Fruit fly (Drosophila melanogaster) whole organism, embryonic: Measurements from ENCODE around the gene CG7366.
A peak's percentile ranks its signal among the peaks of the same experiment; 100 is the strongest.

Source experiments
- CG10959 ChIP-seq: fragments of 200-800 bp; sonication (Bioruptor generic); IDR thresholded peaks from 2 replicates; pipeline ENCODE4 v1.3.6; 2022; ENCODE audit warnings: missing biosample characterization, missing genetic modification characterization
- CG10979 ChIP-seq: fragments of 200-800 bp; sonication (Bioruptor generic); optimal IDR thresholded peaks from 2 replicates; lab custom pipeline; 2018; ENCODE audit warnings: missing biosample characterization, mild to moderate bottlenecking, missing genetic modification characterization, moderate library complexity
- CG12659 ChIP-seq: fragments of 200-800 bp; sonication (Bioruptor generic); optimal IDR thresholded peaks from 3 replicates; lab custom pipeline; 2017; ENCODE audit warnings: mild to moderate bottlenecking, missing biosample characterization, missing genetic modification reagents, missing genetic modification characterization
- CG15479 ChIP-seq: fragments of 200-800 bp; sonication (Bioruptor generic); optimal IDR thresholded peaks from 3 replicates; lab custom pipeline; 2019; ENCODE audit warnings: missing biosample characterization, mild to moderate bottlenecking, missing genetic modification characterization, moderate library complexity
- CG18764 ChIP-seq: fragments of 200-800 bp; sonication (Bioruptor generic); optimal IDR thresholded peaks from 3 replicates; lab custom pipeline; 2016; ENCODE audit warnings: missing biosample characterization, missing genetic modification characterization
- CG30403 ChIP-seq: fragments of 200-800 bp; sonication (Bioruptor generic); optimal IDR thresholded peaks from 3 replicates; lab custom pipeline; 2016; ENCODE audit warnings: missing biosample characterization, missing genetic modification characterization
- CG32767 ChIP-seq: fragments of 200-800 bp; sonication (Bioruptor generic); IDR thresholded peaks from 2 replicates; pipeline ENCODE4 v1.3.6; 2022; ENCODE audit warnings: missing biosample characterization, missing genetic modification characterization
- CG34376 ChIP-seq: fragments of 200-800 bp; sonication (Bioruptor generic); optimal IDR thresholded peaks from 2 replicates; lab custom pipeline; 2018; ENCODE audit warnings: missing biosample characterization, mild to moderate bottlenecking, missing genetic modification characterization
- CG4854 ChIP-seq: fragments of 200-800 bp; sonication (Bioruptor generic); optimal IDR thresholded peaks from 2 replicates; lab custom pipeline; 2016; ENCODE audit warnings: missing biosample characterization, missing genetic modification characterization, inconsistent platforms
- CG6272 ChIP-seq: fragments of 200-800 bp; sonication (Bioruptor generic); IDR thresholded peaks from 2 replicates; pipeline ENCODE4 v1.3.6; 2022; ENCODE audit warnings: missing biosample characterization, missing genetic modification characterization
- CG6689 ChIP-seq: fragments of 200-800 bp; sonication (Bioruptor generic); IDR thresholded peaks from 2 replicates; pipeline ENCODE4 v1.3.6; 2022; ENCODE audit warnings: missing biosample characterization, missing genetic modification characterization
- CG7357 ChIP-seq: fragments of 200-800 bp; sonication (Bioruptor generic); IDR thresholded peaks from 3 replicates; pipeline ENCODE4 v1.3.6; 2022; ENCODE audit warnings: missing biosample characterization, missing genetic modification characterization
- CG7372 ChIP-seq: fragments of 200-800 bp; sonication (Bioruptor generic); IDR thresholded peaks from 2 replicates; pipeline ENCODE4 v1.3.6; 2022; ENCODE audit warnings: missing biosample characterization, missing genetic modification characterization
- CG7556 ChIP-seq: fragments of 200-800 bp; sonication (Bioruptor generic); optimal IDR thresholded peaks from 2 replicates; lab custom pipeline; 2017; ENCODE audit warnings: missing biosample characterization, mild to moderate bottlenecking, missing genetic modification characterization
- CG9727 ChIP-seq: fragments of 200-800 bp; sonication (Bioruptor generic); optimal IDR thresholded peaks from 3 replicates; lab custom pipeline; 2017; ENCODE audit warnings: missing biosample characterization, mild to moderate bottlenecking, missing genetic modification characterization
- CHES-1-like ChIP-seq: fragments of 200-800 bp; sonication (Bioruptor generic); optimal IDR thresholded peaks from 2 replicates; lab custom pipeline; 2016; ENCODE audit warnings: missing biosample characterization, missing genetic modification characterization
- Dll ChIP-seq: fragments of 200-800 bp; sonication (Bioruptor generic); IDR thresholded peaks from 4 replicates; pipeline ENCODE4 v1.3.6; 2022; ENCODE audit warnings: missing biosample characterization, missing genetic modification characterization; ENCODE audit not compliant: partially characterized antibody
- Elba2 ChIP-seq: fragments of 200-800 bp; sonication (Bioruptor generic); optimal IDR thresholded peaks from 3 replicates; lab custom pipeline; 2016; ENCODE audit warnings: missing biosample characterization, missing genetic modification characterization
- GATAe ChIP-seq: fragments of 200-800 bp; sonication (Bioruptor generic); conservative IDR thresholded peaks from 2 replicates; pipeline ENCODE4 v1.3.6; 2022; ENCODE audit warnings: missing biosample characterization, missing genetic modification characterization
- HHEX ChIP-seq: fragments of 200-800 bp; sonication (Bioruptor generic); optimal IDR thresholded peaks from 3 replicates; lab custom pipeline; 2017; ENCODE audit warnings: missing biosample characterization, mild to moderate bottlenecking, missing genetic modification characterization, missing genetic modification reagents
- HmgD ChIP-seq: fragments of 200-800 bp; sonication (Bioruptor generic); optimal IDR thresholded peaks from 3 replicates; lab custom pipeline; 2016; ENCODE audit warnings: missing biosample characterization, missing genetic modification characterization
- Hmr ChIP-seq: fragments of 200-800 bp; sonication (Bioruptor generic); optimal IDR thresholded peaks from 3 replicates; lab custom pipeline; 2017; ENCODE audit warnings: mild to moderate bottlenecking, missing biosample characterization, missing genetic modification reagents, missing genetic modification characterization
- Lhr ChIP-seq: fragments of 200-800 bp; sonication (Bioruptor generic); optimal IDR thresholded peaks from 3 replicates; lab custom pipeline; 2017; ENCODE audit warnings: mild to moderate bottlenecking, missing biosample characterization, missing genetic modification reagents, missing genetic modification characterization
- NK7.1 ChIP-seq: fragments of 200-800 bp; sonication (Bioruptor generic); optimal IDR thresholded peaks from 3 replicates; lab custom pipeline; 2016; ENCODE audit warnings: missing biosample characterization, missing genetic modification characterization
- Nf-YA ChIP-seq: fragments of 200-800 bp; sonication (Bioruptor generic); IDR thresholded peaks from 2 replicates; pipeline ENCODE4 v1.3.6; 2022; ENCODE audit warnings: missing biosample characterization, missing genetic modification characterization
- Nf-YC ChIP-seq: fragments of 200-800 bp; optimal IDR thresholded peaks from 3 replicates; lab custom pipeline; 2019; ENCODE audit warnings: missing biosample characterization, mild to moderate bottlenecking, missing genetic modification characterization, moderate library complexity
- NfI ChIP-seq: fragments of 200-800 bp; sonication (Bioruptor generic); optimal IDR thresholded peaks from 3 replicates; lab custom pipeline; 2018; ENCODE audit warnings: missing biosample characterization, mild to moderate bottlenecking, missing genetic modification characterization, moderate library complexity
- Pdp1 ChIP-seq, 2 experiments: fragments of 200-800 bp; sonication (Bioruptor generic); optimal IDR thresholded peaks; 3 replicates each; lab custom pipeline; 2016; ENCODE audit warnings: missing biosample characterization in 2 of 2, missing genetic modification characterization in 2 of 2, mild to moderate bottlenecking in 1 of 2, moderate library complexity in 1 of 2
- Scr ChIP-seq: fragments of 200-800 bp; sonication (Bioruptor generic); IDR thresholded peaks from 2 replicates; pipeline ENCODE4 v1.3.6; 2022; ENCODE audit warnings: missing biosample characterization, missing genetic modification characterization; ENCODE audit not compliant: partially characterized antibody
- cato ChIP-seq: fragments of 200-800 bp; sonication (Bioruptor generic); optimal IDR thresholded peaks from 2 replicates; lab custom pipeline; 2016; ENCODE audit warnings: missing biosample characterization, missing genetic modification characterization, borderline replicate concordance
- ci ChIP-seq: fragments of 200-800 bp; sonication (Bioruptor generic); IDR thresholded peaks from 3 replicates; pipeline ENCODE4 v1.3.6; 2022; ENCODE audit warnings: missing biosample characterization, missing genetic modification characterization
- corto ChIP-seq: fragments of 200-800 bp; sonication (Bioruptor generic); optimal IDR thresholded peaks from 2 replicates; lab custom pipeline; 2016; ENCODE audit warnings: missing biosample characterization, mild to moderate bottlenecking, missing genetic modification characterization, moderate library complexity
- gcm2 ChIP-seq: fragments of 200-800 bp; sonication (Bioruptor generic); optimal IDR thresholded peaks from 2 replicates; lab custom pipeline; 2016; ENCODE audit warnings: missing biosample characterization, missing genetic modification characterization
- hbn ChIP-seq: fragments of 200-800 bp; sonication (Bioruptor generic); IDR thresholded peaks from 2 replicates; pipeline ENCODE4 v1.3.6; 2022; ENCODE audit warnings: missing biosample characterization, missing genetic modification characterization; ENCODE audit not compliant: partially characterized antibody
- hth ChIP-seq: fragments of >200 bp; optimal IDR thresholded peaks from 2 replicates; lab custom pipeline; 2017; ENCODE audit warnings: inconsistent platforms
- luna ChIP-seq: fragments of 200-800 bp; sonication (Bioruptor generic); optimal IDR thresholded peaks from 2 replicates; lab custom pipeline; 2016; ENCODE audit warnings: missing biosample characterization, missing genetic modification characterization
- maf-S ChIP-seq: fragments of 200-800 bp; sonication (Bioruptor generic); optimal IDR thresholded peaks from 2 replicates; lab custom pipeline; 2016; ENCODE audit warnings: missing biosample characterization, missing genetic modification characterization
- nmo ChIP-seq: fragments of 200-800 bp; sonication (Bioruptor generic); optimal IDR thresholded peaks from 2 replicates; lab custom pipeline; 2018; ENCODE audit warnings: missing biosample characterization, mild to moderate bottlenecking, missing genetic modification characterization, moderate library complexity
- pb ChIP-seq: fragments of 200-800 bp; sonication (Bioruptor generic); optimal IDR thresholded peaks from 3 replicates; lab custom pipeline; 2016; ENCODE audit warnings: missing biosample characterization, missing genetic modification characterization
- phol ChIP-seq: fragments of 200-800 bp; sonication (Bioruptor generic); optimal IDR thresholded peaks from 3 replicates; lab custom pipeline; 2018; ENCODE audit warnings: missing biosample characterization, mild to moderate bottlenecking, missing genetic modification characterization, moderate library complexity
- row ChIP-seq: fragments of 200-800 bp; sonication (Bioruptor generic); IDR thresholded peaks from 3 replicates; pipeline ENCODE4 v1.3.6; 2022; ENCODE audit warnings: missing biosample characterization, missing genetic modification characterization
- salm ChIP-seq: fragments of 200-800 bp; sonication (Bioruptor generic); optimal IDR thresholded peaks from 2 replicates; lab custom pipeline; 2018; ENCODE audit warnings: missing biosample characterization, mild to moderate bottlenecking, missing genetic modification characterization
- sna ChIP-seq: fragments of 200-800 bp; sonication (Bioruptor generic); IDR thresholded peaks from 2 replicates; pipeline ENCODE4 v1.3.6; 2022; ENCODE audit warnings: missing biosample characterization, missing genetic modification characterization; ENCODE audit not compliant: partially characterized antibody
- sqz ChIP-seq: fragments of 200-800 bp; sonication (Bioruptor generic); optimal IDR thresholded peaks from 3 replicates; lab custom pipeline; 2018; ENCODE audit warnings: missing biosample characterization, mild to moderate bottlenecking, missing genetic modification characterization
- ssp ChIP-seq: fragments of 200-800 bp; sonication (Bioruptor generic); IDR thresholded peaks from 2 replicates; pipeline ENCODE4 v1.3.6; 2022; ENCODE audit warnings: missing biosample characterization, missing genetic modification characterization
- tio ChIP-seq: fragments of 200-800 bp; sonication (Bioruptor generic); optimal IDR thresholded peaks from 2 replicates; lab custom pipeline; 2017; ENCODE audit warnings: missing biosample characterization, missing genetic modification characterization, inconsistent platforms
- tna ChIP-seq: fragments of 200-800 bp; sonication (Bioruptor generic); IDR thresholded peaks from 2 replicates; pipeline ENCODE4 v1.3.6; 2022; ENCODE audit warnings: missing biosample characterization, missing genetic modification characterization; ENCODE audit not compliant: partially characterized antibody

Gene CG7366

DNA sequence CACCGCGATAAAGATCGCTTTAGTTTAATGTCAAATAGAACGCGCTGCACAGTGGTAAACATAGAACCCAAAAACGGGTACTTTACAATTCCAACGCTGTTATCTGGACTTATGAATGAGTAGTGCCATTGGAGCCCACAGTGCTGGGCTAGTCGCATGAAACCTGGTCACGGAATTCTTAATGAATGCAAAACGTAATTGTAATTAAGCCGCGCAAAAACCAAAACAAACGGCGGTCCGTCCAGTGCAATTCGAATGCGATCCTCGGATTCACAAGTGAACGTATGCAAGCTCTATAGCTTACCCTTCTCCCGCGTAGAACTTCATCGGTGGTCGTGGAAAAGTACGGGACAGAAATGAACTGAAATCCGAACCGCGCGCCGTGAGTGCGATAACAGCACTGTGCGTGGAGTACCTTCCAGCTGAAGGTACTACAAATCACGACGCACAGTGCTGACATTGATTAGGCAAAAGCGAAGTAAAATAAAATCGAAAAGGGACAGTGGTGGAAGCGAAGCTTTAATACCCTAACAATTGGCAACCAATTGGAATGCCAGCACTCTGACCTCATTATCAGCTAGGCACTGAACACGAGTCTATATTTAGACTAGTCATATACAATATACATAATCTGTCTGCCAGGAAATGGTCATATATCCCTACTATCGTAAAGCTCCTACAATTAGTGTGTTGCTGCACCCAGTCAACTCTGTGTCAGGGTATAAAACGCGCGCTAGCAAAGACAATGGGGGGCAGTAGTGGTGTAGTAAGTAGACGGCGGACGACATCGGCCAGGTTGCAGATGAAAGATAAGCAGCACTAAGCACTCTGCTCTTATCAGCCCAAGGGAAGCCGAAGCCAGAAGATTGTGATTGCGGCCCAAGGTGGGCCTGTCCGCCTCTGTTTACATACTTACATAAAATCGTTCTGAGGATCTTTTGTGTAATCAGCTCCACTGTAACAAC lies 16.7 kb downstream of the CG7366 start (continued):
- TF ChIP-seq Dll (GFP tag; lab: Robert Waterston, UW) (no peak), CG34376 (GFP tag; lab: Kevin White, UChicago) (peak; percentile 97), ssp (no peak), nmo (GFP tag; lab: Kevin White, UChicago) (peak; percentile 37), CG4854 (GFP tag; lab: Kevin White, UChicago) (no peak), CHES-1-like (GFP tag; lab: Kevin White, UChicago) (peak; percentile 44), HHEX (GFP tag; lab: Kevin White, UChicago) (peak; percentile 20), CG30403 (GFP tag; lab: Kevin White, UChicago) (peak; percentile 58), GATAe (GFP tag; lab: Robert Waterston, UW) (peak; percentile 71; the same call in 1 of the 2 replicates), Lhr (GFP tag; lab: Kevin White, UChicago) (no peak), CG9727 (GFP tag; lab: Kevin White, UChicago) (peak; percentile 27), CG7556 (peak; percentile 38), pb (GFP tag; lab: Kevin White, UChicago) (peak; percentile 31), CG6689 (GFP tag; lab: Robert Waterston, UW) (peak; percentile 46), CG12659 (peak; percentile 33), Scr (GFP tag; lab: Robert Waterston, UW) (0 out of 2 replicates have a peak, but pooled peaks have one; percentile 13), ci (GFP tag; lab: Robert Waterston, UW) (peak; percentile 13; the same call in 1 of the 3 replicates), NK7.1 (no peak), CG7372 (GFP tag; lab: Robert Waterston, UW) (0 out of 2 replicates have a peak, but pooled peaks have one; percentile 27), hth (lab: Kevin White, UChicago) (no peak), row (peak; percentile 97), gcm2 (GFP tag; lab: Kevin White, UChicago) (no peak), NfI (GFP tag; lab: Kevin White, UChicago) (peak; percentile 24), CG10959 (GFP tag; lab: Robert Waterston, UW) (no peak), salm (tag; lab: Kevin White, UChicago) (no peak), CG15479 (GFP tag; lab: Kevin White, UChicago) (no peak), tna (no peak), hbn (GFP tag; lab: Robert Waterston, UW) (no peak), Elba2 (peak; percentile 67), CG32767 (no peak), sna (no peak), luna (GFP tag; lab: Kevin White, UChicago) (peak; percentile 1), sqz (no peak), CG7357 (GFP tag; lab: Robert Waterston, UW) (peak; percentile 53; the same call in 1 of the 3 replicates), Nf-YC (tag; lab: Kevin White, UChicago) (peak; percentile 70), tio (GFP tag; lab: Kevin White, UChicago) (peak; percentile 39), Nf-YA (GFP tag; lab: Robert Waterston, UW) (no peak), HmgD (peak; percentile 49), Hmr (GFP tag; lab: Kevin White, UChicago) (peak; percentile 41), CG6272 (peak; percentile 46; the same call in 1 of the 2 replicates), cato (no peak), Pdp1 (GFP tag; optimal IDR thresholded peaks at IDR 0.05; lab: Kevin White, UChicago) (peak; percentile 60 to 97), phol (tag; lab: Kevin White, UChicago) (peak; percentile 43), maf-S (peak; percentile 23), CG10979 (peak; percentile 42), CG18764 (no peak), corto (GFP tag; lab: Kevin White, UChicago) (no peak)
